Fruit fly (Drosophila melanogaster) whole organism, prepupa: Measurements from ENCODE around the gene Pop1.

ENCODE experiments used
- CG10631 ChIP-seq: fragments of 200-800 bp; sonication (Bioruptor generic); optimal IDR thresholded peaks from 2 replicates; lab custom pipeline; 2016; ENCODE audit warnings: missing biosample characterization, missing genetic modification characterization
- CG10669 ChIP-seq: fragments of 200-800 bp; sonication (Bioruptor generic); optimal IDR thresholded peaks from 3 replicates; lab custom pipeline; 2018; ENCODE audit warnings: missing biosample characterization, mild to moderate bottlenecking, missing genetic modification characterization, moderate library complexity
- CG11294 ChIP-seq: fragments of 200-800 bp; sonication (Bioruptor generic); IDR thresholded peaks from 2 replicates; pipeline ENCODE4 v1.3.6; 2022; ENCODE audit warnings: missing biosample characterization, missing genetic modification characterization
- CG11762 ChIP-seq: fragments of 200-800 bp; sonication (Bioruptor generic); optimal IDR thresholded peaks from 3 replicates; lab custom pipeline; 2016; ENCODE audit warnings: missing biosample characterization, missing genetic modification characterization; ENCODE audit not compliant: insufficient read depth
- CG11902 ChIP-seq: fragments of 200-800 bp; sonication (Bioruptor generic); optimal IDR thresholded peaks from 3 replicates; lab custom pipeline; 2016; ENCODE audit warnings: missing biosample characterization, missing genetic modification characterization
- CG15336 ChIP-seq: fragments of 200-800 bp; sonication (Bioruptor generic); IDR thresholded peaks from 2 replicates; pipeline ENCODE4 v1.3.6; 2022; ENCODE audit warnings: missing biosample characterization, missing genetic modification characterization
- CG1621 ChIP-seq: fragments of 200-800 bp; sonication (Bioruptor generic); optimal IDR thresholded peaks from 3 replicates; lab custom pipeline; 2018; ENCODE audit warnings: missing biosample characterization, mild to moderate bottlenecking, missing genetic modification characterization
- CG3032 ChIP-seq: fragments of 200-800 bp; optimal IDR thresholded peaks from 2 replicates; lab custom pipeline; 2019; ENCODE audit warnings: missing biosample characterization, mild to moderate bottlenecking, missing genetic modification characterization, moderate library complexity
- CG31627 ChIP-seq: fragments of 200-800 bp; sonication (Bioruptor generic); optimal IDR thresholded peaks from 3 replicates; lab custom pipeline; 2016; ENCODE audit warnings: missing biosample characterization, missing genetic modification characterization
- CG32006 ChIP-seq: fragments of 200-800 bp; sonication (Bioruptor generic); optimal IDR thresholded peaks from 3 replicates; lab custom pipeline; 2017; ENCODE audit warnings: missing biosample characterization, mild to moderate bottlenecking, missing genetic modification characterization
- CG34406 ChIP-seq: fragments of 200-800 bp; sonication (Bioruptor generic); optimal IDR thresholded peaks from 3 replicates; lab custom pipeline; 2016; ENCODE audit warnings: missing biosample characterization, missing genetic modification characterization
- CG3919 ChIP-seq: fragments of 200-800 bp; sonication (Bioruptor generic); optimal IDR thresholded peaks from 3 replicates; lab custom pipeline; 2016; ENCODE audit warnings: missing biosample characterization, missing genetic modification characterization
- CG4318 ChIP-seq: fragments of 200-800 bp; sonication (Bioruptor generic); optimal IDR thresholded peaks from 3 replicates; lab custom pipeline; 2017; ENCODE audit warnings: missing biosample characterization, mild to moderate bottlenecking, missing genetic modification characterization
- CG6163 ChIP-seq: fragments of 200-800 bp; sonication (Bioruptor generic); IDR thresholded peaks from 3 replicates; pipeline ENCODE4 v1.3.6; 2022; ENCODE audit warnings: missing biosample characterization, missing genetic modification characterization
- CG6792 ChIP-seq: fragments of 200-800 bp; sonication (Bioruptor generic); optimal IDR thresholded peaks from 3 replicates; lab custom pipeline; 2016; ENCODE audit warnings: missing biosample characterization, missing genetic modification characterization
- CG6808 ChIP-seq: fragments of 200-800 bp; sonication (Bioruptor generic); optimal IDR thresholded peaks from 3 replicates; lab custom pipeline; 2017; ENCODE audit warnings: missing biosample characterization, missing genetic modification characterization, mild to moderate bottlenecking, moderate library complexity, missing genetic modification reagents
- CG7368 ChIP-seq: fragments of 200-800 bp; sonication (Bioruptor generic); optimal IDR thresholded peaks from 3 replicates; lab custom pipeline; 2016; ENCODE audit warnings: missing biosample characterization, missing genetic modification characterization
- CG8319 ChIP-seq: fragments of 200-800 bp; sonication (Bioruptor generic); optimal IDR thresholded peaks from 3 replicates; lab custom pipeline; 2016; ENCODE audit warnings: missing biosample characterization, missing genetic modification characterization
- CG9139 ChIP-seq: fragments of 200-800 bp; sonication (Bioruptor generic); optimal IDR thresholded peaks from 3 replicates; lab custom pipeline; 2017; ENCODE audit warnings: missing biosample characterization, mild to moderate bottlenecking, missing genetic modification characterization
- Eip75B ChIP-seq: fragments of 200-800 bp; sonication (Bioruptor generic); optimal IDR thresholded peaks from 3 replicates; lab custom pipeline; 2016; ENCODE audit warnings: missing biosample characterization, missing genetic modification characterization
- Eip93F ChIP-seq: fragments of 200-800 bp; sonication (Bioruptor generic); optimal IDR thresholded peaks from 2 replicates; lab custom pipeline; 2016; ENCODE audit warnings: missing biosample characterization, mild to moderate bottlenecking, missing genetic modification characterization
- Ets21C ChIP-seq: fragments of 200-800 bp; sonication (Bioruptor generic); optimal IDR thresholded peaks from 3 replicates; lab custom pipeline; 2016; ENCODE audit warnings: missing biosample characterization, missing genetic modification characterization
- Ets96B ChIP-seq: fragments of 200-800 bp; optimal IDR thresholded peaks from 2 replicates; lab custom pipeline; 2019; ENCODE audit warnings: missing biosample characterization, mild to moderate bottlenecking, missing genetic modification characterization, moderate library complexity
- Gug ChIP-seq: fragments of 200-800 bp; sonication (Bioruptor generic); IDR thresholded peaks from 2 replicates; pipeline ENCODE4 v1.3.6; 2022; ENCODE audit warnings: missing biosample characterization, missing genetic modification characterization
- Hr38 ChIP-seq: sonication (Bioruptor generic); optimal IDR thresholded peaks from 2 replicates; lab custom pipeline; 2016; ENCODE audit warnings: missing biosample characterization, missing genetic modification characterization
- Hr4 ChIP-seq: fragments of 200-800 bp; sonication (Bioruptor generic); optimal IDR thresholded peaks from 3 replicates; lab custom pipeline; 2016; ENCODE audit warnings: missing biosample characterization, missing genetic modification characterization
- Lpt ChIP-seq: fragments of 200-800 bp; sonication (Bioruptor generic); optimal IDR thresholded peaks from 3 replicates; lab custom pipeline; 2016; ENCODE audit warnings: missing biosample characterization, missing genetic modification characterization
- Met ChIP-seq: fragments of 200-800 bp; sonication (Bioruptor generic); optimal IDR thresholded peaks from 3 replicates; lab custom pipeline; 2016; ENCODE audit warnings: missing biosample characterization, missing genetic modification characterization
- OdsH ChIP-seq: fragments of 200-800 bp; sonication (Bioruptor generic); optimal IDR thresholded peaks from 3 replicates; lab custom pipeline; 2016; ENCODE audit warnings: missing biosample characterization, missing genetic modification characterization
- Smox ChIP-seq: fragments of 200-800 bp; sonication (Bioruptor generic); optimal IDR thresholded peaks from 3 replicates; lab custom pipeline; 2016; ENCODE audit warnings: missing biosample characterization, missing genetic modification characterization
- Sox102F ChIP-seq: fragments of 200-800 bp; sonication (Bioruptor generic); optimal IDR thresholded peaks from 2 replicates; lab custom pipeline; 2016; ENCODE audit warnings: missing biosample characterization, mild to moderate bottlenecking, missing genetic modification characterization
- Sox14 ChIP-seq: fragments of 200-800 bp; sonication (Bioruptor generic); optimal IDR thresholded peaks from 3 replicates; lab custom pipeline; 2016; ENCODE audit warnings: missing biosample characterization, missing genetic modification characterization
- Sox15 ChIP-seq: fragments of 200-800 bp; sonication (Bioruptor generic); optimal IDR thresholded peaks from 3 replicates; lab custom pipeline; 2016; ENCODE audit warnings: missing biosample characterization, missing genetic modification characterization
- achi ChIP-seq: fragments of 200-800 bp; sonication (Bioruptor generic); optimal IDR thresholded peaks from 3 replicates; lab custom pipeline; 2016; ENCODE audit warnings: missing biosample characterization, missing genetic modification characterization
- acj6 ChIP-seq: fragments of 200-800 bp; sonication (Bioruptor generic); optimal IDR thresholded peaks from 3 replicates; lab custom pipeline; 2016; ENCODE audit warnings: missing biosample characterization, missing genetic modification characterization
- cyc ChIP-seq: fragments of 200-800 bp; sonication (Bioruptor generic); optimal IDR thresholded peaks from 3 replicates; lab custom pipeline; 2016; ENCODE audit warnings: missing biosample characterization, missing genetic modification characterization
- dac ChIP-seq: fragments of 200-800 bp; sonication (Bioruptor generic); optimal IDR thresholded peaks from 2 replicates; lab custom pipeline; 2017; ENCODE audit warnings: missing biosample characterization, mild to moderate bottlenecking, missing genetic modification characterization
- dsx ChIP-seq: fragments of 200-800 bp; optimal IDR thresholded peaks from 3 replicates; lab custom pipeline; 2019; ENCODE audit warnings: missing biosample characterization, mild to moderate bottlenecking, missing genetic modification characterization, moderate library complexity; ENCODE audit not compliant: poor library complexity, severe bottlenecking
- eg ChIP-seq: fragments of 200-800 bp; sonication (Bioruptor generic); IDR thresholded peaks from 3 replicates; pipeline ENCODE4 v1.3.6; 2022; ENCODE audit warnings: missing biosample characterization, missing genetic modification characterization
- esn ChIP-seq: fragments of 200-800 bp; sonication (Bioruptor generic); optimal IDR thresholded peaks from 2 replicates; lab custom pipeline; 2016; ENCODE audit warnings: missing biosample characterization, mild to moderate bottlenecking, missing genetic modification characterization, moderate library complexity
- fd59A ChIP-seq: fragments of 200-800 bp; sonication (Bioruptor generic); optimal IDR thresholded peaks from 2 replicates; lab custom pipeline; 2017; ENCODE audit warnings: missing biosample characterization, mild to moderate bottlenecking, missing genetic modification characterization, missing genetic modification reagents
- fd85E ChIP-seq: fragments of 200-800 bp; sonication (Bioruptor generic); optimal IDR thresholded peaks from 3 replicates; lab custom pipeline; 2016; ENCODE audit warnings: missing biosample characterization, missing genetic modification characterization
- fkh ChIP-seq: fragments of 200-800 bp; sonication (Bioruptor generic); optimal IDR thresholded peaks from 3 replicates; lab custom pipeline; 2017; ENCODE audit warnings: missing biosample characterization, mild to moderate bottlenecking, missing genetic modification characterization, moderate library complexity
- lz ChIP-seq: fragments of 200-800 bp; sonication (Bioruptor generic); optimal IDR thresholded peaks from 3 replicates; lab custom pipeline; 2016; ENCODE audit warnings: missing biosample characterization, missing genetic modification characterization
- salr ChIP-seq, 2 experiments: fragments of 200-800 bp; sonication (Bioruptor generic); optimal IDR thresholded peaks; 3 replicates each; lab custom pipeline; 2016 to 2018; ENCODE audit warnings: missing biosample characterization in 2 of 2, missing genetic modification characterization in 2 of 2, mild to moderate bottlenecking in 1 of 2
- spab ChIP-seq: fragments of 200-800 bp; sonication (Bioruptor generic); optimal IDR thresholded peaks from 2 replicates; lab custom pipeline; 2017; ENCODE audit warnings: missing biosample characterization, mild to moderate bottlenecking, missing genetic modification characterization, missing genetic modification reagents
- ss ChIP-seq, 2 experiments: fragments of 200-800 bp; sonication (Bioruptor generic); optimal IDR thresholded peaks; 2 replicates in 1 of 2; 3 replicates in 1 of 2; lab custom pipeline; 2017 to 2018; ENCODE audit warnings: mild to moderate bottlenecking in 2 of 2, missing biosample characterization in 2 of 2, missing genetic modification characterization in 2 of 2, moderate library complexity in 1 of 2
- svp ChIP-seq: fragments of 200-800 bp; sonication (Bioruptor generic); peaks from one replicate; lab custom pipeline; 2016; ENCODE audit warnings: missing biosample characterization, missing genetic modification characterization
- topi ChIP-seq: fragments of 200-800 bp; sonication (Bioruptor generic); optimal IDR thresholded peaks from 3 replicates; lab custom pipeline; 2016; ENCODE audit warnings: missing biosample characterization, missing genetic modification characterization

The Pop1 gene

dm6 chrX:5638588-5638987, 16.1 kb downstream of the Pop1 start (continued):
- TF ChIP-seq Ets21C (GFP tag; lab: Kevin White, UChicago) = no peak
- no peak for TF ChIP-seq CG8319 (GFP tag; lab: Kevin White, UChicago)
- no peak for TF ChIP-seq fd59A
- peak; percentile 10 for TF ChIP-seq CG10631
- TF ChIP-seq Hr38 (GFP tag; lab: Kevin White, UChicago) = no peak
- peak; percentile 76 for TF ChIP-seq CG6163
- peak; percentile 22 for TF ChIP-seq lz (GFP tag; lab: Kevin White, UChicago)
- peak; percentile 28 for TF ChIP-seq CG3919
- TF ChIP-seq CG34406 (GFP tag; lab: Kevin White, UChicago) = no peak
- TF ChIP-seq CG31627 (GFP tag; lab: Kevin White, UChicago) = peak; percentile 24

- TF ChIP-seq CG11762 (peak; percentile 14), Gug (GFP tag; lab: Robert Waterston, UW) (no peak), CG1621 (tag; lab: Kevin White, UChicago) (peak; percentile 23), lz (GFP tag; lab: Kevin White, UChicago) (peak; percentile 12), Eip75B (GFP tag; lab: Kevin White, UChicago) (peak; percentile 33), Sox15 (no peak), CG31627 (GFP tag; lab: Kevin White, UChicago) (peak; percentile 12), OdsH (GFP tag; lab: Kevin White, UChicago) (peak; percentile 23), CG9139 (GFP tag; lab: Kevin White, UChicago) (no peak), CG15336 (GFP tag; lab: Robert Waterston, UW) (peak; percentile 50; the same call in 1 of the 2 replicates), Sox102F (GFP tag; lab: Kevin White, UChicago) (no peak), esn (peak; percentile 41), Sox14 (no peak), CG7368 (GFP tag; lab: Kevin White, UChicago) (no peak), Lpt (no peak), CG8319 (GFP tag; lab: Kevin White, UChicago) (no peak), Met (GFP tag; lab: Kevin White, UChicago) (peak; percentile 21), CG3919 (peak; percentile 22), fd59A (no peak), Hr4 (GFP tag; lab: Kevin White, UChicago) (peak; percentile 22), Eip93F (no peak), Smox (GFP tag; lab: Kevin White, UChicago) (peak; percentile 11), Ets96B (tag; lab: Kevin White, UChicago) (peak; percentile 28), cyc (GFP tag; lab: Kevin White, UChicago) (peak; percentile 28), salr (GFP tag; optimal IDR thresholded peaks at IDR 0.05; lab: Kevin White, UChicago) (peak in 1 of 2 experiments; percentile 20), CG6163 (peak; percentile 51), topi (peak; percentile 34), ss (GFP tag; optimal IDR thresholded peaks at IDR 0.05; lab: Kevin White, UChicago) (peak in 1 of 2 experiments; percentile 2), CG11294 (GFP tag; lab: Robert Waterston, UW) (no peak), CG11902 (GFP tag; lab: Kevin White, UChicago) (peak; percentile 12), eg (peak; percentile 31; the same call in 1 of the 3 replicates), CG6792 (GFP tag; lab: Kevin White, UChicago) (peak; percentile 43), dsx (GFP tag; lab: Kevin White, UChicago) (no peak), CG4318 (GFP tag; lab: Kevin White, UChicago) (no peak), Ets21C (GFP tag; lab: Kevin White, UChicago) (no peak), dac (GFP tag; lab: Kevin White, UChicago) (peak; percentile 3), acj6 (GFP tag; lab: Kevin White, UChicago) (peak; percentile 6), CG10669 (peak; percentile 37), fd85E (GFP tag; lab: Kevin White, UChicago) (no peak), svp (GFP tag; lab: Kevin White, UChicago) (no peak), CG3032 (tag; lab: Kevin White, UChicago) (peak; percentile 15), Hr38 (GFP tag; lab: Kevin White, UChicago) (no peak), CG6808 (GFP tag; lab: Kevin White, UChicago) (no peak), CG32006 (GFP tag; lab: Kevin White, UChicago) (no peak), fkh (no peak), achi (GFP tag; lab: Kevin White, UChicago) (peak; percentile 32), spab (GFP tag; lab: Kevin White, UChicago) (no peak)
These were observed 16.6 kb downstream of the Pop1 start for dm6 chrX:5639083-5639482.
